Worm (Caenorhabditis elegans): ENCODE data around the gene ilys-3.

Gene ilys-3

DNA sequence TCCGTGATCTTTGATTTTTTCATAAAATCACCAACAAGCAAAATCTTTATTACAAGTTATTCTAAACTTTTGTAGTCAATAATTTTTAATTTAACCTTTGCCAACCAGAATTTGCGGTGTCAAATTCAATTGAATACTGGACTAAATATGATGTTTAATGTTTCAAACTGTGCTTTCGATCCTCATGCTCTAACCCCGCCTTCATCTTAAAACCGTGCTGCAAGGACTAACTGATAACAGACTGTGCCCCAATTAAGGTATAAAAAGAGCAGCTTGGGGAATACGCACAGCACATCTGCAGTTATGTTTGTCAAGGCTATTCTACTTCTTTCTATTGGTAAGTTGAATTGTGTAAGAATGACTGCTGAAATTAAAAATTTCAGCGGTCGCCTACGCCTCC is 3.1 kb downstream of the ilys-3 start, which contains the start of gene ilys-2:
Gene ilys-2, plus strand, starts transcription at position 301 of the 400 bp plus-strand sequence.
- no peak for TF ChIP-seq K12H6.12 (tag; optimal IDR thresholded peaks at IDR 0.05)
- no peak for TF ChIP-seq F37B4.10 (GFP tag; IDR thresholded peaks at IDR 0.05)
- no peak for TF ChIP-seq lsl-1 (GFP tag; optimal IDR thresholded peaks at IDR 0.05)
- TF ChIP-seq nhr-90 (tag; optimal IDR thresholded peaks at IDR 0.05) = no peak
- no peak for TF ChIP-seq Y79H2A.3 (GFP tag; conservative IDR thresholded peaks at IDR 0.05)
- TF ChIP-seq ztf-22 (GFP tag; optimal IDR thresholded peaks at IDR 0.05) = no peak

DNA sequence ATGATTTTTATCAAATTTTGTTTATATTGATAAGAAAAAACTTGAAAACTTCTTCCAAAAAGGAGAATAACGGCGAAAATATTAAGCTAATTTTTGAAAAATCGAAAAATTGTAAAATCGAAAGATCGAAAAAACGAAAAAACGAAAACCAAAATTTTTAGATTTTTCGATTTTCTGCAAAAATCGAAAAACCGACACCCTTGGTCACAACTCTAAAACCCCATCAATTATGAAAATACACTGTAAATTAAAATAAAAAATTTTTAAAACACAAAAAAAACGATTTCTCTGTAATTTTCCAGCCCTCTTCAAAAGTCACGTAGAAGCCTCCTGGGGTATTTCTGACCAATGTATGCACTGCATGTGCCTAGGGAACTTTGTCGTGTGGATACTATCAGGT is 5.9 kb downstream of the ilys-3 start, which contains the start of gene ilys-1:
Gene ilys-1, plus strand, starts transcription at position 301 of the 400 bp plus-strand sequence.
- TF ChIP-seq madf-6 (GFP tag; IDR thresholded peaks at IDR 0.05) = no peak
- no peak for TF ChIP-seq C06A6.2 (GFP tag; conservative IDR thresholded peaks at IDR 0.05)
- no peak for TF ChIP-seq cebp-1 (GFP tag; IDR thresholded peaks at IDR 0.05)
- no peak for TF ChIP-seq cebp-1 (tag; optimal IDR thresholded peaks at IDR 0.05)
- no peak for TF ChIP-seq sdz-38 (tag; optimal IDR thresholded peaks at IDR 0.05)
- TF ChIP-seq ceh-27 (GFP tag; optimal IDR thresholded peaks at IDR 0.05) = no peak
- no peak for TF ChIP-seq F57A8.1 (GFP tag; optimal IDR thresholded peaks at IDR 0.05)
- no peak for TF ChIP-seq nhr-179 (tag; optimal IDR thresholded peaks at IDR 0.05)
- TF ChIP-seq Y56A3A.18 (GFP tag; IDR thresholded peaks at IDR 0.05) = no peak
- TF ChIP-seq Y95B8A.8 (GFP tag; IDR thresholded peaks at IDR 0.05) = no peak
- no peak for TF ChIP-seq lin-35 (GFP tag; optimal IDR thresholded peaks at IDR 0.05)
- TF ChIP-seq snpc-3.4 (tag; optimal IDR thresholded peaks at IDR 0.05) = no peak
- no peak for TF ChIP-seq tlf-1 (GFP tag; optimal IDR thresholded peaks at IDR 0.05)
- TF ChIP-seq ztf-18 (tag; optimal IDR thresholded peaks at IDR 0.05) = no peak
- TF ChIP-seq die-1 (tag; optimal IDR thresholded peaks at IDR 0.05) = no peak
- TF ChIP-seq chd-7 (tag; optimal IDR thresholded peaks at IDR 0.05) = no peak
- no peak for TF ChIP-seq pha-4 (tag; optimal IDR thresholded peaks at IDR 0.05)
- no peak for TF ChIP-seq ets-4 (GFP tag; optimal IDR thresholded peaks at IDR 0.05)
- TF ChIP-seq F52B5.7 (tag; optimal IDR thresholded peaks at IDR 0.05) = no peak
- TF ChIP-seq B0019.2 (GFP tag; conservative IDR thresholded peaks at IDR 0.05) = no peak
- no peak for TF ChIP-seq ztf-22 (GFP tag; optimal IDR thresholded peaks at IDR 0.05)

DNA sequence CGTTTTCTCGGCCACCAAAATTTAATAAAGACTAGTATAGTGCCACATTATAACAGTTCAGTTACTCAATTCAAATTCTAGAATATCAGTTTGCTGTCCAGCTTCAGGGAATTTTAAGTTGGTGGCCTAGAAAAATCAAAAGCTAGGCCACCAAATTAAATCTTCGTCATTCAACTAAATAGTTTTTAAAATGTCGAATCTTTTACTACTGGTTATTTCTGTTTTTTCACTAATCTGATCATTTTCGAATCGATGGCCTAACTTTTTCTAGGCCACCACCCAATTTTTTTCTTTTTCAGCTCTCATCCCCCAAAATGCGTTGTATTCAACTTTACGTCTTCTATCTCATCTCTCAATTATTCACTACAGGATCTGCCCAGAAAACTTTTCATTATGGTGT is 12.1 kb downstream of the ilys-3 start, which contains the start of gene grd-16:
Gene grd-16, plus strand, starts transcription at position 301 of the 400 bp plus-strand sequence.
- TF ChIP-seq somi-1 (GFP tag; optimal IDR thresholded peaks at IDR 0.05) (no peak), Y53G8AR.9 (GFP tag; conservative IDR thresholded peaks at IDR 0.05) (no peak), ets-4 (GFP tag; optimal IDR thresholded peaks at IDR 0.05) (no peak), T26A5.8 (tag; optimal IDR thresholded peaks at IDR 0.05) (no peak), sdz-38 (tag; optimal IDR thresholded peaks at IDR 0.05) (no peak), ceh-79 (tag; optimal IDR thresholded peaks at IDR 0.05) (no peak), ztf-28 (GFP tag; IDR thresholded peaks at IDR 0.05) (no peak), F55B11.4 (tag; optimal IDR thresholded peaks at IDR 0.05; ENCODE audit: borderline replicate concordance, insufficient read depth) (no peak), pha-4 (tag; optimal IDR thresholded peaks at IDR 0.05) (no peak)

DNA sequence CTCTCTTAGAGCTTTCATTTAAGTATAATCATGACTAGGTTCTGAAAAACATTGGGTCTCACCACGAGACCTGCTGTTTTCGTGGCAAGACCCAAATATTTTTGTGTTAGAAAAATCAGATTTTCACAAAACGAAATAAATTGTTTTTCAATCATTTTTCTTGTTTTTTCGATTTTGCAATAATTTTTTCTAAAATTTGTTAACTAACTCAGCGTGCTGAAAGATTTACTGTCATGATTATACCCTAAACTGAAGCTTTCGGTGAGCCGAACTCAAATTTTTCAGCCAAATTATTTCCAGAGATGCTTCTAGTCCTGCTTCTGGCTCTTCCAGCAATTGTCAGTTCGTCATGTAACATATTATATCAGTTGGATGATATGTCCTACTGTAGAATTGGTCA is 17.7 kb downstream of the ilys-3 start, which contains the start of gene Y69A2AL.2:
Gene Y69A2AL.2, plus strand, starts transcription at position 301 of the 400 bp plus-strand sequence.
- TF ChIP-seq lin-54 (GFP tag; optimal IDR thresholded peaks at IDR 0.05) (no peak), ztf-25 (GFP tag; IDR thresholded peaks at IDR 0.05) (no peak), dpff-1 (tag; optimal IDR thresholded peaks at IDR 0.05) (no peak), rpc-1 (optimal IDR thresholded peaks at IDR 0.05) (no peak), rpc-1 (tag; optimal IDR thresholded peaks at IDR 0.05) (no peak), let-607 (tag; optimal IDR thresholded peaks at IDR 0.05) (no peak), ZK185.1 (tag; optimal IDR thresholded peaks at IDR 0.05; ENCODE audit: poor library complexity, severe bottlenecking) (no peak)

Data from whole organism, young adult.